Fruit fly (Drosophila melanogaster) whole organism, prepupa: Measurements from ENCODE around the gene CG17271.

Experiments used
- Blimp-1 ChIP-seq: fragments of 200-800 bp; sonication (Bioruptor generic); optimal IDR thresholded peaks from 3 replicates; lab custom pipeline; 2017; ENCODE audit warnings: missing biosample characterization, missing genetic modification characterization, mild to moderate bottlenecking, moderate library complexity, missing genetic modification reagents
- CG15336 ChIP-seq: fragments of 200-800 bp; sonication (Bioruptor generic); IDR thresholded peaks from 2 replicates; pipeline ENCODE4 v1.3.6; 2022; ENCODE audit warnings: missing biosample characterization, missing genetic modification characterization
- Hr39 ChIP-seq: fragments of 200-800 bp; sonication (Bioruptor generic); optimal IDR thresholded peaks from 2 replicates; lab custom pipeline; 2016; ENCODE audit warnings: missing biosample characterization, missing genetic modification characterization
- dac ChIP-seq: fragments of 200-800 bp; sonication (Bioruptor generic); optimal IDR thresholded peaks from 2 replicates; lab custom pipeline; 2017; ENCODE audit warnings: missing biosample characterization, mild to moderate bottlenecking, missing genetic modification characterization
- dsx ChIP-seq: fragments of 200-800 bp; optimal IDR thresholded peaks from 3 replicates; lab custom pipeline; 2019; ENCODE audit warnings: missing biosample characterization, mild to moderate bottlenecking, missing genetic modification characterization, moderate library complexity; ENCODE audit not compliant: poor library complexity, severe bottlenecking
- pdm3 ChIP-seq: fragments of 200-800 bp; sonication (Bioruptor generic); optimal IDR thresholded peaks from 3 replicates; lab custom pipeline; 2016; ENCODE audit warnings: missing biosample characterization, missing genetic modification characterization

DNA sequence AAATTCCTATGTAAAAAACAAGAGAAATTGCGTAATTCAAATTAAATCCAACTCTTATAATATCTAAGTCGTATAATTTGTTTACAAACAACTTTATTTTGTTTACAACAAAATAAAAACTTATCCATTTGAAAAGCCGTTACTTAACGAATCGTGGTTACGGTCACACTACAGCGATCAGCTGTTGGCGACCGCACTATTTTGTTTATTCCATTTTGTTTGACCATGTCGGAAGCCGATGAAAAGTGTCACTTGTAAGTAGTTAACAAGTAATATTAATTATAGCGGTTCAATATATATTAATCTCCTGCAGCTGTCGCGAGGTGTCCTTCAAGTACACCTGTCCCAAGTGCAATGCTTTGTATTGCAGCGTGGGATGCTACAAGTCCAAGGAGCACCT, 9.3 kb upstream of the CG17271 start, which contains the start of gene CG31223:
- TF ChIP-seq pdm3 (GFP tag; lab: Kevin White, UChicago) (no peak), Blimp-1 (GFP tag; lab: Kevin White, UChicago) (no peak), Hr39 (GFP tag; lab: Kevin White, UChicago) (no peak), dac (GFP tag; lab: Kevin White, UChicago) (no peak), CG15336 (GFP tag; lab: Robert Waterston, UW) (no peak), dsx (GFP tag; lab: Kevin White, UChicago) (no peak)
